Fruit fly (Drosophila melanogaster) whole organism: Measurements from ENCODE around the gene CG4822.

ENCODE experiments used
- CG8478 ChIP-seq: fragments of >200 bp; optimal IDR thresholded peaks from 2 replicates; lab custom pipeline; 2018; ENCODE audit warnings: inconsistent platforms
- Dll ChIP-seq: fragments of >200 bp; optimal IDR thresholded peaks from 2 replicates; lab custom pipeline; 2017
- EcR ChIP-seq, 2 experiments: fragments of >200 bp; optimal IDR thresholded peaks; 2 replicates each; lab custom pipeline; 2017; ENCODE audit warnings: missing biosample characterization in 2 of 2, missing genetic modification characterization in 2 of 2, missing genetic modification reagents in 2 of 2
- pan ChIP-seq: fragments of >200 bp; optimal IDR thresholded peaks from 2 replicates; lab custom pipeline; 2017
- psq ChIP-seq: fragments of >200 bp; optimal IDR thresholded peaks from 2 replicates; lab custom pipeline; 2017
- usp ChIP-seq: fragments of >200 bp; optimal IDR thresholded peaks from 2 replicates; lab custom pipeline; 2017; ENCODE audit warnings: missing biosample characterization, missing genetic modification characterization, mixed read lengths

DNA sequence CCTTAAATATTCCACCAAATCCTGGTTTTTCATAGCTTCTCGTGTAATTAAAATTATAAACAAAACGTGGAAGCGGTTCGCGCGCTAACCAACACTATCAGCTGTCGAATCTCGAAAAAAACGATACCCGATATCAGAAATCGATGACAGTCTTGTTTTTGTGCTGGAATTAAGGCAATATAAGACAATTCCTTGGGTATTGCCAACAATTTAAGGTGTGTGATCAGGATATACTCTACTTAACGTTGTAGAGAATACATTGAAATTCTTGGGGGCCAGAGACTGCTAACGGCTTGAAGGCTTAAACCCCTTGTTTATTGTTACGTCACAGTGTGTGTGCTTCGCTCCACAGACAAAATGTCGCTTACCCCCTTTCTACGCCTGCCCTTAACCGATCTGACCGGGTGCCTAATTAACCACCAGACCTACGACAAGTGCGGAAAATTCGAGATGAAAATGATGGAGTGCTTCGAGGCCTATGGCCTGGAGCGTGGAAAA, 33.7 kb upstream of the CG4822 start, which contains the start of gene Pus10:
- TF ChIP-seq Dll (lab: Kevin White, UChicago) (no peak), CG8478 (lab: Kevin White, UChicago) (no peak), pan (no peak), usp (no peak), EcR (GFP tag; optimal IDR thresholded peaks at IDR 0.05; lab: Kevin White, UChicago) (no peak), psq (lab: Kevin White, UChicago) (no peak)
